Fruit fly (Drosophila melanogaster) whole organism, embryonic: ENCODE results near the gene spel1.

Experiments used
- Ada2b ChIP-seq: fragments of 200-800 bp; sonication (Bioruptor generic); IDR thresholded peaks from 2 replicates; pipeline ENCODE4 v1.3.6; 2022; ENCODE audit warnings: missing biosample characterization, missing genetic modification characterization
- Asciz ChIP-seq: fragments of 200-800 bp; sonication (Bioruptor generic); optimal IDR thresholded peaks from 2 replicates; lab custom pipeline; 2017; ENCODE audit warnings: missing biosample characterization, mild to moderate bottlenecking, missing genetic modification characterization, missing genetic modification reagents
- CG10274 ChIP-seq: fragments of 200-800 bp; sonication (Bioruptor generic); optimal IDR thresholded peaks from 3 replicates; lab custom pipeline; 2017; ENCODE audit warnings: missing biosample characterization, mild to moderate bottlenecking, missing genetic modification characterization
- CG10959 ChIP-seq: fragments of 200-800 bp; sonication (Bioruptor generic); IDR thresholded peaks from 2 replicates; pipeline ENCODE4 v1.3.6; 2022; ENCODE audit warnings: missing biosample characterization, missing genetic modification characterization
- CG11695 ChIP-seq: fragments of 200-800 bp; sonication (Bioruptor generic); IDR thresholded peaks from 3 replicates; pipeline ENCODE4 v1.3.6; 2022; ENCODE audit warnings: missing biosample characterization, missing genetic modification characterization
- CG12155 ChIP-seq: fragments of 200-800 bp; sonication (Bioruptor generic); optimal IDR thresholded peaks from 3 replicates; lab custom pipeline; 2016; ENCODE audit warnings: missing biosample characterization, missing genetic modification characterization
- CG12769 ChIP-seq: fragments of 200-800 bp; sonication (Bioruptor generic); optimal IDR thresholded peaks from 2 replicates; lab custom pipeline; 2019; ENCODE audit warnings: missing biosample characterization, mild to moderate bottlenecking, missing genetic modification characterization, moderate library complexity
- CG13624 ChIP-seq: fragments of 200-800 bp; sonication (Bioruptor generic); optimal IDR thresholded peaks from 2 replicates; lab custom pipeline; 2016; ENCODE audit warnings: missing biosample characterization, missing genetic modification characterization
- CG17802 ChIP-seq: fragments of 200-800 bp; sonication (Bioruptor generic); optimal IDR thresholded peaks from 2 replicates; lab custom pipeline; 2018; ENCODE audit warnings: missing biosample characterization, mild to moderate bottlenecking, missing genetic modification characterization, moderate library complexity
- CG18262 ChIP-seq: fragments of 200-800 bp; optimal IDR thresholded peaks from 3 replicates; lab custom pipeline; 2019; ENCODE audit warnings: missing biosample characterization, mild to moderate bottlenecking, missing genetic modification characterization, moderate library complexity
- CG18619 ChIP-seq: fragments of 200-800 bp; sonication (Bioruptor generic); optimal IDR thresholded peaks from 3 replicates; lab custom pipeline; 2017; ENCODE audit warnings: missing biosample characterization, mild to moderate bottlenecking, missing genetic modification characterization
- CG18764 ChIP-seq: fragments of 200-800 bp; sonication (Bioruptor generic); optimal IDR thresholded peaks from 3 replicates; lab custom pipeline; 2016; ENCODE audit warnings: missing biosample characterization, missing genetic modification characterization
- CG2120 ChIP-seq: fragments of 200-800 bp; sonication (Bioruptor generic); optimal IDR thresholded peaks from 3 replicates; lab custom pipeline; 2016; ENCODE audit warnings: missing biosample characterization, missing genetic modification characterization
- CG2202 ChIP-seq: fragments of 200-800 bp; sonication (Bioruptor generic); optimal IDR thresholded peaks from 2 replicates; lab custom pipeline; 2018; ENCODE audit warnings: missing biosample characterization, mild to moderate bottlenecking, missing genetic modification characterization
- CG3065 ChIP-seq: fragments of 200-800 bp; sonication (Bioruptor generic); optimal IDR thresholded peaks from 2 replicates; lab custom pipeline; 2016; ENCODE audit warnings: missing biosample characterization, missing genetic modification characterization
- CG31224 ChIP-seq: fragments of 200-800 bp; sonication (Bioruptor generic); IDR thresholded peaks from 2 replicates; pipeline ENCODE4 v1.3.6; 2022; ENCODE audit warnings: missing biosample characterization, missing genetic modification characterization
- CG3838 ChIP-seq: fragments of 200-800 bp; sonication (Bioruptor generic); optimal IDR thresholded peaks from 3 replicates; lab custom pipeline; 2016; ENCODE audit warnings: missing biosample characterization, missing genetic modification characterization
- CG43689 ChIP-seq: fragments of 200-800 bp; sonication (Bioruptor generic); IDR thresholded peaks from 2 replicates; pipeline ENCODE4 v1.3.6; 2022; ENCODE audit warnings: missing biosample characterization, missing genetic modification characterization
- CG5953 ChIP-seq: fragments of 200-800 bp; sonication (Bioruptor generic); IDR thresholded peaks from 2 replicates; pipeline ENCODE4 v1.3.6; 2022; ENCODE audit warnings: missing biosample characterization, missing genetic modification characterization
- CG6765 ChIP-seq: fragments of 200-800 bp; sonication (Bioruptor generic); optimal IDR thresholded peaks from 3 replicates; lab custom pipeline; 2017; ENCODE audit warnings: missing biosample characterization, mild to moderate bottlenecking, missing genetic modification characterization
- CG7372 ChIP-seq: fragments of 200-800 bp; sonication (Bioruptor generic); IDR thresholded peaks from 2 replicates; pipeline ENCODE4 v1.3.6; 2022; ENCODE audit warnings: missing biosample characterization, missing genetic modification characterization
- CG7839 ChIP-seq: fragments of 200-800 bp; sonication (Bioruptor generic); optimal IDR thresholded peaks from 3 replicates; lab custom pipeline; 2018; ENCODE audit warnings: missing biosample characterization, mild to moderate bottlenecking, missing genetic modification characterization, moderate library complexity
- CG9797 ChIP-seq: fragments of 200-800 bp; sonication (Bioruptor generic); optimal IDR thresholded peaks from 3 replicates; lab custom pipeline; 2018; ENCODE audit warnings: missing biosample characterization, mild to moderate bottlenecking, missing genetic modification characterization
- D19A ChIP-seq: fragments of 200-800 bp; optimal IDR thresholded peaks from 3 replicates; lab custom pipeline; 2019; ENCODE audit warnings: missing biosample characterization, mild to moderate bottlenecking, missing genetic modification characterization, moderate library complexity
- Drgx ChIP-seq: fragments of 200-800 bp; sonication (Bioruptor generic); IDR thresholded peaks from 2 replicates; pipeline ENCODE4 v1.3.6; 2022; ENCODE audit warnings: missing biosample characterization, missing genetic modification characterization
- ERR ChIP-seq: fragments of 200-800 bp; sonication (Bioruptor generic); optimal IDR thresholded peaks from 2 replicates; lab custom pipeline; 2016; ENCODE audit warnings: missing biosample characterization, missing genetic modification characterization
- Ets65A ChIP-seq: fragments of 200-800 bp; sonication (Bioruptor generic); peaks from one replicate; lab custom pipeline; 2016; ENCODE audit warnings: missing biosample characterization, missing genetic modification characterization
- HLHmδ ChIP-seq: fragments of 200-800 bp; sonication (Bioruptor generic); optimal IDR thresholded peaks from 2 replicates; lab custom pipeline; 2018; ENCODE audit warnings: missing biosample characterization, mild to moderate bottlenecking, missing genetic modification characterization, moderate library complexity
- Hr39 ChIP-seq: fragments of >200 bp; optimal IDR thresholded peaks from 2 replicates; lab custom pipeline; 2017
- Nf-YC ChIP-seq: fragments of 200-800 bp; optimal IDR thresholded peaks from 3 replicates; lab custom pipeline; 2019; ENCODE audit warnings: missing biosample characterization, mild to moderate bottlenecking, missing genetic modification characterization, moderate library complexity
- Oaz ChIP-seq: fragments of 200-800 bp; sonication (Bioruptor generic); IDR thresholded peaks from 2 replicates; pipeline ENCODE4 v1.3.6; 2022; ENCODE audit warnings: missing biosample characterization, missing genetic modification characterization
- Ptx1 ChIP-seq: fragments of 200-800 bp; sonication (Bioruptor generic); IDR thresholded peaks from 2 replicates; pipeline ENCODE4 v1.3.6; 2022; ENCODE audit warnings: missing biosample characterization, missing genetic modification characterization
- Sox100B ChIP-seq: fragments of 200-800 bp; sonication (Bioruptor generic); optimal IDR thresholded peaks from 3 replicates; lab custom pipeline; 2018; ENCODE audit warnings: missing biosample characterization, mild to moderate bottlenecking, missing genetic modification characterization
- Tbp ChIP-seq: fragments of >200 bp; optimal IDR thresholded peaks from 2 replicates; lab custom pipeline; 2018; ENCODE audit warnings: missing biosample characterization, missing genetic modification characterization
- Vsx1 ChIP-seq: fragments of 200-800 bp; sonication (Bioruptor generic); optimal IDR thresholded peaks from 2 replicates; lab custom pipeline; 2017; ENCODE audit warnings: missing biosample characterization, mild to moderate bottlenecking, missing genetic modification characterization, missing genetic modification reagents
- Xrp1 ChIP-seq: fragments of 200-800 bp; sonication (Bioruptor generic); IDR thresholded peaks from 2 replicates; pipeline ENCODE4 v1.3.6; 2022; ENCODE audit warnings: missing biosample characterization, missing genetic modification characterization
- ab ChIP-seq: fragments of 200-800 bp; sonication (Bioruptor generic); optimal IDR thresholded peaks from 2 replicates; lab custom pipeline; 2016; ENCODE audit warnings: missing biosample characterization, missing genetic modification characterization
- ac ChIP-seq: fragments of 200-800 bp; sonication (Bioruptor generic); optimal IDR thresholded peaks from 3 replicates; lab custom pipeline; 2017; ENCODE audit warnings: missing biosample characterization, mild to moderate bottlenecking, missing genetic modification characterization
- amos ChIP-seq: fragments of 200-800 bp; sonication (Bioruptor generic); IDR thresholded peaks from 2 replicates; pipeline ENCODE4 v1.3.6; 2022; ENCODE audit warnings: missing biosample characterization, missing genetic modification characterization; ENCODE audit not compliant: partially characterized antibody
- aop ChIP-seq: fragments of 200-800 bp; sonication (Bioruptor generic); IDR thresholded peaks from 2 replicates; pipeline ENCODE4 v1.3.6; 2022; ENCODE audit warnings: missing biosample characterization, missing genetic modification characterization
- ase ChIP-seq: fragments of 200-800 bp; sonication (Bioruptor generic); IDR thresholded peaks from 3 replicates; pipeline ENCODE4 v1.3.6; 2022; ENCODE audit warnings: missing biosample characterization, missing genetic modification characterization
- bab2 ChIP-seq: fragments of 200-800 bp; sonication (Bioruptor generic); optimal IDR thresholded peaks from 2 replicates; lab custom pipeline; 2016; ENCODE audit warnings: missing biosample characterization, missing genetic modification characterization
- dati ChIP-seq: fragments of 200-800 bp; sonication (Bioruptor generic); IDR thresholded peaks from 2 replicates; pipeline ENCODE4 v1.3.6; 2022; ENCODE audit warnings: missing biosample characterization, missing genetic modification characterization
- eyg ChIP-seq: fragments of 200-800 bp; sonication (Bioruptor generic); optimal IDR thresholded peaks from 3 replicates; lab custom pipeline; 2016; ENCODE audit warnings: missing biosample characterization, missing genetic modification characterization
- gcm ChIP-seq: fragments of 200-800 bp; sonication (Bioruptor generic); optimal IDR thresholded peaks from 2 replicates; lab custom pipeline; 2019; ENCODE audit warnings: missing biosample characterization, mild to moderate bottlenecking, missing genetic modification characterization, moderate library complexity
- h ChIP-seq: fragments of >200 bp; optimal IDR thresholded peaks from 2 replicates; lab custom pipeline; 2017
- otp ChIP-seq: fragments of 200-800 bp; sonication (Bioruptor generic); IDR thresholded peaks from 3 replicates; pipeline ENCODE4, ENCODE4 v1.3.6; 2022; ENCODE audit warnings: missing biosample characterization, missing genetic modification characterization
- pros ChIP-seq: fragments of 200-800 bp; sonication (Bioruptor generic); optimal IDR thresholded peaks from 3 replicates; lab custom pipeline; 2019; ENCODE audit warnings: missing biosample characterization, mild to moderate bottlenecking, missing genetic modification characterization, moderate library complexity
- shn ChIP-seq: fragments of 200-800 bp; sonication (Bioruptor generic); optimal IDR thresholded peaks from 3 replicates; lab custom pipeline; 2016; ENCODE audit warnings: missing biosample characterization, missing genetic modification characterization
- sob ChIP-seq: fragments of 200-800 bp; sonication (Bioruptor generic); IDR thresholded peaks from 2 replicates; pipeline ENCODE4 v1.3.6; 2022; ENCODE audit warnings: missing biosample characterization, missing genetic modification characterization
- tx ChIP-seq: fragments of 200-800 bp; sonication (Bioruptor generic); optimal IDR thresholded peaks from 2 replicates; lab custom pipeline; 2016; ENCODE audit warnings: missing biosample characterization, missing genetic modification characterization
- zfh1 ChIP-seq: fragments of 200-800 bp; sonication (Bioruptor generic); IDR thresholded peaks from 3 replicates; pipeline ENCODE4 v1.3.6; 2022; ENCODE audit warnings: missing biosample characterization, missing genetic modification characterization

Gene spel1

DNA sequence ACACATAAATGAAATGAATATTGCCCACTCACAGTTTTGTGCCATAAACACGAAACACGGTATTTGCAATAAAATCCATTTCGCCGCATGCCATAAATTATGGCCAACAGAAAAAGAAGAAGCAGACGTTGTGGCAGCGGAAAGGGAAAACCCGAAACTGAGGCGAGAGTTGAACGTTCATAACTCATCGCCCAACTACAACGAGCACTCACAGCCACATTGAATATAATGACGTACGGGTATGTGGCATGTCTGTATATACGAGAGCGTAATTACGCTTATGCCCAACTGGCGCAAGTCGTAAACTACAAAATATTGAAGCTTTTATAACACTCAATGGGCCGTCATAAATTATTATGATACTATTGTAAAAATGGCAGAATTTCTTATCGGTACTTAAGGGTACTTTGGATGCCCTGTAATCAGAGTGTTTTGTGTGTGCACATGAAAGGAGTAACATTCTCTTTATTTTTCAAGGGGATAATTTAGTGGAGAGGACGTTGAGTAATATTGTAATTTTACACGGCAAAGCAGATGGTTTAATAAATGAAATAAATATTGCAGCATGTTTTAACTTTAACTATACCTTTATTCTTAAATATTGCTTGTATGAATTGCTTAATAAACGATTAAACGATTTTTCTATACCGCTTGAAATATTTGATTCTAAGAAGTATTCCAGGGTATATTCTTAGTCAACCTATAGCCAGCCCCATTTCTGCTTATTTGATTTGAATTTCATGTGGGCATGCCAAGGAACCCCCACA is 32.6 kb downstream of the spel1 start (continued):
- peak; percentile 49 for TF ChIP-seq D19A (tag; lab: Kevin White, UChicago)
- TF ChIP-seq sob = 0 out of 2 replicates have a peak, but pooled peaks have one; percentile 30
- TF ChIP-seq pros = no peak
- TF ChIP-seq CG6765 (GFP tag; lab: Kevin White, UChicago) = peak; percentile 71
- no peak for TF ChIP-seq ac
- TF ChIP-seq gcm (GFP tag; lab: Kevin White, UChicago) = peak; percentile 64
- peak; percentile 37 for TF ChIP-seq CG18262 (tag; lab: Kevin White, UChicago)
- TF ChIP-seq bab2 (GFP tag; lab: Kevin White, UChicago) = no peak
- TF ChIP-seq ERR = no peak
- TF ChIP-seq shn (GFP tag; lab: Kevin White, UChicago) = no peak
- no peak for TF ChIP-seq Oaz (GFP tag; lab: Robert Waterston, UW)
- no peak for TF ChIP-seq CG10959 (GFP tag; lab: Robert Waterston, UW)
- no peak for TF ChIP-seq Tbp (GFP tag; lab: Kevin White, UChicago)
- no peak for TF ChIP-seq CG18764
- peak; percentile 73 for TF ChIP-seq Ets65A (GFP tag; lab: Kevin White, UChicago)
- no peak for TF ChIP-seq Ada2b (GFP tag; lab: Robert Waterston, UW)
- no peak for TF ChIP-seq ase (GFP tag; lab: Robert Waterston, UW)
- peak; percentile 13 for TF ChIP-seq CG12769 (tag; lab: Kevin White, UChicago)
- TF ChIP-seq CG2120 = peak; percentile 53
- TF ChIP-seq CG11695 (GFP tag; lab: Robert Waterston, UW) = no peak
- no peak for TF ChIP-seq zfh1 (GFP tag; lab: Robert Waterston, UW)
- no peak for TF ChIP-seq amos
- TF ChIP-seq Drgx (GFP tag; lab: Robert Waterston, UW) = no peak
- peak; percentile 16 for TF ChIP-seq ab (GFP tag; lab: Kevin White, UChicago)
- peak; percentile 47 for TF ChIP-seq Vsx1 (GFP tag; lab: Kevin White, UChicago)
- no peak for TF ChIP-seq CG5953 (GFP tag; lab: Robert Waterston, UW)
- no peak for TF ChIP-seq Hr39 (lab: Kevin White, UChicago)
- TF ChIP-seq HLHmδ (GFP tag; lab: Kevin White, UChicago) = no peak
- TF ChIP-seq CG10274 = peak; percentile 0
- TF ChIP-seq CG7839 = peak; percentile 42
- no peak for TF ChIP-seq h
- TF ChIP-seq eyg (GFP tag; lab: Kevin White, UChicago) = no peak
- no peak for TF ChIP-seq CG2202 (tag; lab: Kevin White, UChicago)
- TF ChIP-seq CG43689 (GFP tag; lab: Robert Waterston, UW) = no peak
- peak; percentile 51 for TF ChIP-seq Nf-YC (tag; lab: Kevin White, UChicago)
- TF ChIP-seq Asciz (GFP tag; lab: Kevin White, UChicago) = peak; percentile 53
- TF ChIP-seq otp (GFP tag; lab: Robert Waterston, UW) = no peak
- no peak for TF ChIP-seq Xrp1 (GFP tag; lab: Robert Waterston, UW)
- no peak for TF ChIP-seq tx (GFP tag; lab: Kevin White, UChicago)
- TF ChIP-seq CG31224 (GFP tag; lab: Robert Waterston, UW) = no peak
- no peak for TF ChIP-seq CG18619 (GFP tag; lab: Kevin White, UChicago)
- TF ChIP-seq CG3065 (GFP tag; lab: Kevin White, UChicago) = no peak
- TF ChIP-seq CG9797 (GFP tag; lab: Kevin White, UChicago) = no peak
- no peak for TF ChIP-seq CG12155 (GFP tag; lab: Kevin White, UChicago)
- no peak for TF ChIP-seq dati (GFP tag; lab: Robert Waterston, UW)
- no peak for TF ChIP-seq CG17802 (tag; lab: Kevin White, UChicago)
- no peak for TF ChIP-seq CG3838 (GFP tag; lab: Kevin White, UChicago)
- no peak for TF ChIP-seq Ptx1 (GFP tag; lab: Robert Waterston, UW)
- TF ChIP-seq CG13624 (GFP tag; lab: Kevin White, UChicago) = peak; percentile 48
- peak; percentile 23 for TF ChIP-seq Sox100B (GFP tag; lab: Kevin White, UChicago)
- TF ChIP-seq CG7372 (GFP tag; lab: Robert Waterston, UW) = no peak
- no peak for TF ChIP-seq aop (GFP tag; lab: Robert Waterston, UW)
